Worm (Caenorhabditis elegans) whole organism, dauer: ENCODE measurements around the gene jun-1.

Source experiments
- unc-62 ChIP-seq: sonication (generic microtip); optimal IDR thresholded peaks from 2 replicates; lab custom pipeline; 2017; ENCODE audit warnings: missing biosample characterization, missing genetic modification reagents, missing genetic modification characterization

Gene jun-1

ce11 chrII:9128132-9128531, 15.2 kb downstream of the jun-1 start:
- TF ChIP-seq unc-62 (GFP tag; lab: Kevin White, UChicago) = no peak

DNA sequence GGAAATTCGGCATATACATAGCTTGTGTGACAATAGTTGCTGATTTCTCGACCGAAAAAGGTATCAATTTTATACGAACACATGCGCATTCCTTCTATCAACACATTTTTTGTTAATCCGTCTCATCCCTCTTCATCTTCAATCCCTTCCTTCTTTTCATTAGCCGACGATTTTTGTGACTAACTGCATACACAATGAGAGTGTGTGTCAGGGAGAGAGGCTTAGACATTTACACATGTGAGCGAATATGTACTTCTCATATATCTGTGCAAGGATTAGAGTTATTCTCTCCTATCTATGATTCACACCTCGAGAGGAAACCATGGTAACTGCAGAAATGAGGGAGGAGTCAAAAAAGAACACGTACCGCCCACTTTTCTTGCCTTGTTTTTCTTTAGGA, 17.4 kb downstream of the jun-1 start:
- no peak for TF ChIP-seq unc-62 (GFP tag; lab: Kevin White, UChicago)

- TF ChIP-seq unc-62 (GFP tag; lab: Kevin White, UChicago) = no peak
Observed at ce11 chrII:9131363-9131762, 18.4 kb downstream of the jun-1 start, which contains the start of gene C16D2.1. Gene C16D2.1 (plus strand): TSS chrII:9131663.

DNA sequence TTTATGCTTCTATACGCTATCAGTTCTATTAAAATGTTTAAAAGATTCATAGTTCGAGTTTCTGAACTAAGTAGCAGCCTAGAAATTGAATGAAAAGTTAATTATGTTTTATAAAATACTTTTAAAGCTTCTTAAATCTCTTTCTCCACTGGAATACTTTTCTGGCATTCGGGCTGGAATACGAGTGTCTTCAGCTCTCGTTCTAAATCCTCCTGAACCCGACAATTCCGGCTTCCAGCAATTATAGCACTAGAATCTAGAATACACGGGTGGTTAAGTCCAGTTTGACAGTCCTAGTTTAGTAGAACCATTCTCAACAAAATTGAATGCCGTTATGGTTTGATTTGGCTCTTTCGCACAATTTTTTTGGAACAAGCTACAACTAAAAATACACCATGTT, 19.4 kb downstream of the jun-1 start:
- TF ChIP-seq unc-62 (GFP tag; lab: Kevin White, UChicago) = no peak

DNA sequence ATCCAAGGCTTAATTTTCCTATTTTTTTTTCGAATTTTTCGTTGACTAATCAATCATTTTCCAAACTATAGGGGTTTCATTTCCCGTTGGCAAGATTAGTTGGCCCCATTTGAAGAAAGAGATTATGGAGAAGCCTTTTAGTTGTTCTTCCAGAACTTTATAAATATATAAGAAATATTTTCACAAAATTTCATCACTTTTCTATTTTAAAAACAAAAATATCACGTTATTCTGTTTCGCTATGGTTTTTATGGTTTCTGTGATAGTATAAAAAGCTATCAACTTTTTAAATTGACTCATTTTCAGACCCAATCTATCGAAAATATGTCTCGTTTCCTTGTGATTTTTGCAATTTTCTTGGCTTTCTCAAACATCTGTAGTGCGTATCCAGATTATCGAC, 22.9 kb downstream of the jun-1 start, which contains the start of gene nlp-78:
nlp-78 (plus strand) TSS at position 301 of the 400 bp plus-strand sequence.
- TF ChIP-seq unc-62 (GFP tag; lab: Kevin White, UChicago) = no peak

DNA sequence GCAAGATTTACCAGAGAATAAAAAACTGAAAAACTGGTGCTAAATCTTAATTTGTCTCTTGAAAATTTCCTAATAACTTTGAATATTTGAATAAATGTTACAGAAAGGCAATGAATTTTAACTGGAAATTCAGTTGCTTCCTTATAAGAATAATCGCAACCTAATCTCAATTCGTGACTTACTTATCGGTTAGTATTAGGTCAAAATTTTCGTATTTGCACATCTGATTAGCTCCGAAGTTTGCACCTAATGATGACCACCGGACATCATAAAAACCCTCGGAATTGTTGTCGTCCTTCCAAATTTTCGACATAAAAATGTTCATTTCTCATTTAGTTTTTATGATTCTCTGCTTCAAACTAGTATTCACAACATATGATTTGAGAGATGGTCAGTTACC, 24.8 kb downstream of the jun-1 start, which contains the start of gene C16D2.3:
C16D2.3 (plus strand) TSS at position 301 of the 400 bp plus-strand sequence.
- no peak for TF ChIP-seq unc-62 (GFP tag; lab: Kevin White, UChicago)

DNA sequence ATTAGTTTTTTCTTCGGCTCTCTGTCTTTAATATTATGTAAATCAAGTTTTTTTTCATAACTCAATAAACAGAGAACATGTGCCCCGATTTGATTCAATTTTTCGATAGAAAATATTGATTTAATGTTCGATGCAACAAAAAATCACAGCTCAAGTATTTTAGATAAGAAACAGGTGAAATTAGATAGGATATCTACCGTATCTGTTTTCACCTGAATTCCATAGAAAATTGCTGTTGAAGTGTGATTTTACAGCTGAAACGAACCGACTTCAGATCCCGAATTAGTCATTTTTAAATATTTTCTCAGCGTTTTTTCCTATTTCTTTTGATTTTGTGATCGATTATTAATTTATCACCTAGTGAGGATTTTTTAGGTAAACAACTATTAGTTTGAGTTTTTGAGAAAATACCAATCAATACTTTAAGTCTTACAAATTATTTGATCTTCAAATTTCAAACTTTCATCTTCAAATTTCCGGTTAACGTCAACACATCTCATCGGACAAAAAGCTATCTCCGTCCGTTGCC, 26.3 kb downstream of the jun-1 start, which contains the start of gene Y9C2UA.1:
Y9C2UA.1 (plus strand) TSS at position 479 of the 529 bp plus-strand sequence.
- no peak for TF ChIP-seq unc-62 (GFP tag; lab: Kevin White, UChicago)

DNA sequence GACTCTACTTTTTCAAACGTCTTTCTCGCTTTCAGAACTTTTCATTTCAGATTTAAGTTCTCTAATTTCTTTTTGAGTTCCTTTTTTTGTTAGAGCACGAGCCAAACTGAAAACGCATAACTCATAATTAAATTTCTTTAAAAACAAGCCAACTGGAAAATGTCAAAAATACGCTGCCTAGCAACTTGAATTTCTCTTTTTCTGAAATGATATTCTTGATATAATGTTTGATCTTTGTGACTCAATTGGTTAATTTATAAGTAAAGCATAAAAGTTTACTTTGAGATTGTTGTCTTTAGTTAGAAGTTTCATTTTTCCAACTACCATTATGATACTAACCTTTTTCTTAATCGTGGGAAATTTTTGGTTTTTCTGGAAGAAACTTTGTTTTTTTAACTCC, 28.2 kb downstream of the jun-1 start:
- no peak for TF ChIP-seq unc-62 (GFP tag; lab: Kevin White, UChicago)

- TF ChIP-seq unc-62 (GFP tag; lab: Kevin White, UChicago) = no peak
Observed at ce11 chrII:9143795-9144194, 30.8 kb downstream of the jun-1 start.

- TF ChIP-seq unc-62 (GFP tag; lab: Kevin White, UChicago) = no peak
Observed at ce11 chrII:9144366-9144765, 31.4 kb downstream of the jun-1 start.

DNA sequence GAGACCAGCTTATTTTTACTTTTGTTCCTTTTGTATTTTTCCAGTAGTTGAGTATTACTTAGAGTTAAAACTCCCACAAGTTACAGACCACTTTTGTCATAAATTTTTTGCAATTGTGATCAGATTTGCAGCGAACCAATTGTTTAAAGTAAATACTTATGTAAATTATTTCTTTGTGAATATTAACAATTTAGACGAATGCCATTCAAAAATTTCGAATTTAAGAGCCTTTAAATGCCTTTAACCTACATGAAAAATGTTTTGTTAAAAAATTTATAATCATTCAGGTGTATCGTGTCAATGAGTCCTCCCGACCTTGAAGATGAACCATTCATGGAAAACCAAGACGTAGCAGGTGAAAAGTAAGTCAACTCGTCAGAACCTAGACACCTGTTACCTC, 33.0 kb downstream of the jun-1 start, which contains the start of gene W07A12.4:
W07A12.4 (plus strand) TSS at position 301 of the 400 bp plus-strand sequence.
- TF ChIP-seq unc-62 (GFP tag; lab: Kevin White, UChicago) = no peak

- TF ChIP-seq unc-62 (GFP tag; lab: Kevin White, UChicago) = no peak
Observed at ce11 chrII:9148079-9148478, 35.1 kb downstream of the jun-1 start.

ce11 chrII:9152231-9152630, 39.3 kb downstream of the jun-1 start, which contains the start of gene col-78:
Gene col-78 (plus strand): TSS chrII:9152531.
- no peak for TF ChIP-seq unc-62 (GFP tag; lab: Kevin White, UChicago)

ce11 chrII:9154339-9154738, 41.4 kb downstream of the jun-1 start:
- no peak for TF ChIP-seq unc-62 (GFP tag; lab: Kevin White, UChicago)

DNA sequence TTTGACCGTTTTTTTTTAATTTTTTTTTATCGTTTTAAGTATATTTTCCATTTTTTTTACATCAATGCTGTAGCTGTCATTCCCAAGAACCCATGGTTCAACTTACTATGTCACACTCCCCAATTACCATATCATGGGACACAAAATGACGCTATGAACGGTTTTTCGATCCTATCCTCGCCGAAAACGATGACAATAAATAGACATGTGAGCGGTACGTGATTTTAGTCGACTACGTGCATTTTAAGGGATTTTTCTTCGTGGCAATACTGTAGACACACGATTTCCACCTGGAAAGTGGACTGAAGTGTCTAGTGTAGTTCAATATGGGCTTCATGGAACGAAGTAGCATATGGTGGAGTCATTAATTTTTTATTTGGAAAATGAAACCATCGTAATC, 43.3 kb downstream of the jun-1 start:
- TF ChIP-seq unc-62 (GFP tag; lab: Kevin White, UChicago) = no peak

ce11 chrII:9157125-9157524, 44.2 kb downstream of the jun-1 start:
- no peak for TF ChIP-seq unc-62 (GFP tag; lab: Kevin White, UChicago)

DNA sequence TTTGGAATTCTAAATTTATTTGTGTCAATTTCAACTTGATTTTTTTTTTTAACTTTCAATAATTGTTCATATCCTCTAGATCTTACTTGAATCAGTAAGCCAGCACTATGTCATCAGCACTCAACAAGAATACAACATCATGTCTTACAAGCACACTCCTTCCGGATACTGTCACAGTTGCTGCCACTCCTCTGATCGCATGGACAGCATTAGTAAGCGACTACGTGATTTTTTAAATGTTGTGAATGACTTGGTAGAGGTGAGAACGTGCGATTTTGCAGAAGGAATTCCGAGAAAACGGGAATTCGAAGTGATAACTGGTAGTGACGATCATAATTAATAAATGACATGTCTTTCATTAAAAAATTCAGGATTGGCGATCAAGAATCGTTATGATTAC, 45.1 kb downstream of the jun-1 start, which contains the start of gene oac-54:
oac-54 (plus strand) TSS at position 83 of the 400 bp plus-strand sequence.
- TF ChIP-seq unc-62 (GFP tag; lab: Kevin White, UChicago) = no peak
